Fruit fly (Drosophila melanogaster): ENCODE results near the gene RpL9.
A peak's percentile ranks its signal among the peaks of the same experiment; 100 is the strongest.

The RpL9 gene

dm6 chr2L:10968009-10968383 is 36.0 kb downstream of the RpL9 start (continued):
- TF ChIP-seq BEAF-32 (GFP tag; optimal IDR thresholded peaks at IDR 0.05), result peak; percentile 22
- peak; percentile 28; the same call in 1 of the 2 replicates for TF ChIP-seq CG13287 (GFP tag; IDR thresholded peaks at IDR 0.05; ENCODE audit: partially characterized antibody)
- peak; percentile 79 for TF ChIP-seq YL-1 (GFP tag; optimal IDR thresholded peaks at IDR 0.05)
- peak; percentile 80 for TF ChIP-seq gfzf (GFP tag; optimal IDR thresholded peaks at IDR 0.05)
- peak; percentile 19; the same call in 1 of the 3 replicates for TF ChIP-seq CG34224 (GFP tag; IDR thresholded peaks at IDR 0.05; ENCODE audit: partially characterized antibody)
- no peak for TF ChIP-seq Neu2 (GFP tag; optimal IDR thresholded peaks at IDR 0.05; ENCODE audit: borderline replicate concordance)
- peak; percentile 8; the same call in 1 of the 2 replicates for TF ChIP-seq vvl (GFP tag; IDR thresholded peaks at IDR 0.05)
- no peak for TF ChIP-seq TFAM (GFP tag; optimal IDR thresholded peaks at IDR 0.05)
- no peak for TF ChIP-seq CG7839 (tag; optimal IDR thresholded peaks at IDR 0.05)
- peak; percentile 79 for TF ChIP-seq E2f2 (GFP tag; IDR thresholded peaks at IDR 0.05)

dm6 chr2L:10967257-10968008 is 36.6 kb downstream of the RpL9 start:
- TF ChIP-seq knrl (GFP tag; IDR thresholded peaks at IDR 0.05; ENCODE audit: partially characterized antibody) (0 out of 3 replicates have a peak, but pooled peaks have one; percentile 11), dysf (GFP tag; IDR thresholded peaks at IDR 0.05) (no peak), CG11456 (GFP tag; IDR thresholded peaks at IDR 0.05) (no peak), wdn (GFP tag; IDR thresholded peaks at IDR 0.05) (no peak), CG8944 (GFP tag; optimal IDR thresholded peaks at IDR 0.05) (no peak), schlank (tag; optimal IDR thresholded peaks at IDR 0.05) (no peak), lmd (GFP tag; IDR thresholded peaks at IDR 0.05) (no peak), esg (GFP tag; conservative IDR thresholded peaks at IDR 0.05) (no peak), usp (GFP tag; optimal IDR thresholded peaks at IDR 0.05) (no peak), NC2β (GFP tag; optimal IDR thresholded peaks at IDR 0.05) (no peak), ci (GFP tag; IDR thresholded peaks at IDR 0.05) (0 out of 3 replicates have a peak, but pooled peaks have one; percentile 54), CG10366 (GFP tag; IDR thresholded peaks at IDR 0.05) (no peak), vfl (GFP tag; optimal IDR thresholded peaks at IDR 0.05) (no peak), CG32532 (GFP tag; IDR thresholded peaks at IDR 0.05) (no peak), Dip2 (GFP tag; IDR thresholded peaks at IDR 0.05) (no peak), jigr1 (GFP tag; IDR thresholded peaks at IDR 0.05) (no peak), gem (tag; optimal IDR thresholded peaks at IDR 0.05) (no peak), lbe (GFP tag; optimal IDR thresholded peaks at IDR 0.05) (no peak), CG10543 (GFP tag; optimal IDR thresholded peaks at IDR 0.05) (peak; percentile 47), sr (GFP tag; IDR thresholded peaks at IDR 0.05) (no peak), sima (GFP tag; optimal IDR thresholded peaks at IDR 0.05) (no peak), HLH4C (GFP tag; IDR thresholded peaks at IDR 0.05; ENCODE audit: partially characterized antibody) (0 out of 3 replicates have a peak, but pooled peaks have one; percentile 37), maf-S (GFP tag; optimal IDR thresholded peaks at IDR 0.05) (no peak), Jarid2 (GFP tag; optimal IDR thresholded peaks at IDR 0.05) (no peak), Hmx (GFP tag; optimal IDR thresholded peaks at IDR 0.05) (no peak), CG13894 (tag; optimal IDR thresholded peaks at IDR 0.05) (no peak), Mrtf (GFP tag; IDR thresholded peaks at IDR 0.05) (no peak), yki (optimal IDR thresholded peaks at IDR 0.05) (no peak), CG2129 (GFP tag; IDR thresholded peaks at IDR 0.05; ENCODE audit: partially characterized antibody) (no peak), CG14965 (GFP tag; optimal IDR thresholded peaks at IDR 0.05; ENCODE audit: borderline replicate concordance) (no peak), Oli (tag; optimal IDR thresholded peaks at IDR 0.05) (no peak), zfh1 (GFP tag; IDR thresholded peaks at IDR 0.05) (no peak), CG1233 (GFP tag; optimal IDR thresholded peaks at IDR 0.05) (no peak), dm (GFP tag; optimal IDR thresholded peaks at IDR 0.05) (peak; percentile 66), trh (GFP tag; optimal IDR thresholded peaks at IDR 0.05) (no peak), ttk (GFP tag; IDR thresholded peaks at IDR 0.05) (no peak), BtbVII (GFP tag; optimal IDR thresholded peaks at IDR 0.05) (no peak), onecut (GFP tag; IDR thresholded peaks at IDR 0.05) (no peak), Hsf (GFP tag; optimal IDR thresholded peaks at IDR 0.05) (no peak), Myb (GFP tag; optimal IDR thresholded peaks at IDR 0.05) (no peak)

Data from whole organism, embryonic.